Worm (Caenorhabditis elegans) whole organism, early embryonic: ENCODE measurements around the gene str-156.

ENCODE experiments used
- B0310.2 ChIP-seq: sonication (generic microtip); optimal IDR thresholded peaks from 2 replicates; lab custom pipeline; 2016; ENCODE audit warnings: mild to moderate bottlenecking, missing genetic modification characterization, missing compliant biosample characterization
- ama-1 ChIP-seq: fragments of 150-350 bp; optimal IDR thresholded peaks from 2 replicates; lab custom pipeline; 2014
- ceh-36 ChIP-seq: sonication (generic microtip); optimal IDR thresholded peaks from 2 replicates; lab custom pipeline; 2016; ENCODE audit warnings: missing genetic modification characterization, inconsistent platforms, missing compliant biosample characterization
- ets-7 ChIP-seq: sonication (generic microtip); optimal IDR thresholded peaks from 2 replicates; lab custom pipeline; 2016; ENCODE audit warnings: missing genotype, missing genetic modification characterization, missing compliant biosample characterization
- hmg-4 ChIP-seq: fragments of 200-800 bp; sonication (Bioruptor generic); optimal IDR thresholded peaks from 2 replicates; lab custom pipeline; 2018; ENCODE audit warnings: mild to moderate bottlenecking, missing genetic modification characterization, missing compliant biosample characterization
- hnd-1 ChIP-seq: sonication (generic microtip); optimal IDR thresholded peaks from 2 replicates; lab custom pipeline; 2016; ENCODE audit warnings: missing genetic modification characterization, missing compliant biosample characterization
- pes-1 ChIP-seq: fragments of 200-800 bp; sonication (Bioruptor generic); IDR thresholded peaks from 2 replicates; pipeline ENCODE4 v1.3.6; 2022; ENCODE audit warnings: missing genetic modification reagents, missing genetic modification characterization, missing compliant biosample characterization
- tbx-11 ChIP-seq: fragments of 200-800 bp; sonication (Bioruptor generic); IDR thresholded peaks from 2 replicates; pipeline ENCODE4 v1.3.6; 2022; ENCODE audit warnings: missing genetic modification characterization, missing compliant biosample characterization

- TF ChIP-seq hnd-1 (tag; lab: Kevin White, UChicago) (no peak), pes-1 (GFP tag; lab: Robert Waterston, UW) (0 out of 2 replicates have a peak, but pooled peaks have one; percentile 59), ets-7 (tag; lab: Kevin White, UChicago) (no peak), ama-1 (no peak), hmg-4 (GFP tag; lab: Kevin White, UChicago) (no peak), B0310.2 (tag; lab: Kevin White, UChicago) (no peak), ceh-36 (peak; percentile 1), tbx-11 (GFP tag; lab: Robert Waterston, UW) (no peak)
These were observed 27.8 kb upstream of the str-156 start for ce11 chrIV:4885435-4885834.
